Fruit fly (Drosophila melanogaster): ENCODE measurements around the gene mahe.

mahe gene

dm6 chrX:7909069-7909389 is 22.2 kb downstream of the mahe start:
- TF ChIP-seq EcR (GFP tag; optimal IDR thresholded peaks at IDR 0.05) = no peak
- no peak for TF ChIP-seq psq (optimal IDR thresholded peaks at IDR 0.05)
- no peak for TF ChIP-seq CG8478 (optimal IDR thresholded peaks at IDR 0.05)
- TF ChIP-seq pan (optimal IDR thresholded peaks at IDR 0.05) = no peak
- no peak for TF ChIP-seq Dll (optimal IDR thresholded peaks at IDR 0.05)
- no peak for TF ChIP-seq usp (GFP tag; optimal IDR thresholded peaks at IDR 0.05)

DNA sequence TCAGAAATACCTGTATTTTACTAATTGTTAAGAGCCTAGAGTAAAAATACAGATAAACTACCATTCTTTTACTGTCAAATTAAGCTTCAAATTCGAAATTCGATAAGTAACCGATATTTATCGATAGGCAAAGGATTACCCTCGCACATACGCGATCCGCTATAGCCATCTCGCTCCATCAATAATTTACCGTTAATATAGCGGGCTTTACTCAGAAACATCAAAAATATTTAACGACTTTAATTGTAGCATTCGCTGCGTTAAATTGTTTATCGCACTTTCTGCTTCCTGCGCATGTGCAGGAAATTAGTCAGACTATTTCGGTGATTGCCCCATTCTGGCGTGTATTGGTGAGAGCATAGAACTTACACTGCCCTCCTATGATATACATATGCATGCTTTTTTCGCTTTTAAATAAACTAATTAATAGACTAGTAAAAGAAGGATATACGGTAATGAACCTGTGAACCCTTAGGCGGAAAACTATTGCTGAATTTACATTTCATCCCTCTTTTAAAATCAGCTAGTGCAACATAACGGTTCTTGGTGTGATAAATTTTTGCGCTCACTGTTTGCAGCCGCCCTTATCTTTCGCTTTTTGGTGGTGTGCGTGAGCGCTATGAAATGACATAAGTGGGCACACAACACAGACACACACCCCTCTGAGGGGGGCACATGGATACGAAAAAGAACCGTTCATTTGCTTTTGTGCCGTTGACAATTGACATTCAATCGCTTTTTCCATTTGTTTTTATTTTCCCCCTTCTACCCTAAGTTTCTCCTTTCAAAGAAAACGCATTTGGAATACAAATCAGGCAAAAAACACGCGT is 22.7 kb downstream of the mahe start, which contains the start of the genes dpr14 and spidey:
Gene dpr14, minus strand, starts transcription at position 48 of the 830 bp plus-strand sequence.
Gene spidey, plus strand, starts transcription at position 693 of the 830 bp plus-strand sequence.
- TF ChIP-seq Dll (optimal IDR thresholded peaks at IDR 0.05) (no peak), CG8478 (optimal IDR thresholded peaks at IDR 0.05) (no peak), usp (GFP tag; optimal IDR thresholded peaks at IDR 0.05) (no peak), EcR (GFP tag; optimal IDR thresholded peaks at IDR 0.05) (no peak), psq (optimal IDR thresholded peaks at IDR 0.05) (no peak), pan (optimal IDR thresholded peaks at IDR 0.05) (no peak)

DNA sequence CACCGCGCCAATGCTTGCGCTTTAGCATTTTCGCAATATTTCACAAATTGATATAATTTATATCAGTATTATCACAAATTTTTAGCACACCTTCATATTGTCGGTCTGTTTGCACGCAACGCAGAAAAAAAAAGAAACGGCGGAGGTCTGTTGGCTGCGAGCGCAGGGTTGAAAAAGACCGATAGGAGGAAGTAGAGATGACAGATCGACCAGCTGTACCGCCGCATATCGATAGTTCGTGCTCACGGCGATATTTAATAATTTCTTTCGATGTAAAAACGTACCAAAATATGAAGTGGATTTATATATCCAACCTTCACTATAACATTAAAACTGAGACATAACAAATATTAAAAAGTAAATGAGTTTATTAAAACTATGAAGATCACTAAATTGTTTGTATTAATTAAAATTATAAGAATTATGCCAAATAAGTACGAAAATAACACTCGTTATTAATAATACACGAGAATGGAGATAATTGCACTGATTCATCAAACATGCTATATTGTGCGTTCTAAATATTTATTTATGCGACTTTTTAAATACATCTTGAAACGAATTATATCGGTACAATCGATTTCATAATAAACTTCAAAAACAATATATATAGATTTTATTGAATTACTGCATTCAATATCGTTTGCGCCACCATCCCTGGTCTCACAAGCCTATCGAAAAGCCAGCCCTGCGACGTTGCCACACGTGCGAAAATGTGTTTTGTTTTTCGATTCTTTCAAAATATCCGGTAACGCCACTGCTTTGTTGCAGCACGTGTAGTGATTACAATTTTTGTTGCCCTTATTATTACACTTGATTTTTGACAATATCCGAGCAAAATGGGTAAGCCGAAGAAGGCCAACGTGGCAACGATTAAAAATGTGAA is 29.8 kb downstream of the mahe start, which contains the start of the genes RpS6 and bys:
Gene RpS6, minus strand, starts transcription at position 179 of the 886 bp plus-strand sequence.
Gene bys, plus strand, starts transcription at position 728 of the 886 bp plus-strand sequence.
- TF ChIP-seq EcR (GFP tag; optimal IDR thresholded peaks at IDR 0.05) = no peak
- no peak for TF ChIP-seq Dll (optimal IDR thresholded peaks at IDR 0.05)
- no peak for TF ChIP-seq usp (GFP tag; optimal IDR thresholded peaks at IDR 0.05)
- TF ChIP-seq CG8478 (optimal IDR thresholded peaks at IDR 0.05) = no peak
- no peak for TF ChIP-seq pan (optimal IDR thresholded peaks at IDR 0.05)
- no peak for TF ChIP-seq psq (optimal IDR thresholded peaks at IDR 0.05)

dm6 chrX:7900659-7901058 is 30.5 kb downstream of the mahe start:
- TF ChIP-seq pan (optimal IDR thresholded peaks at IDR 0.05) (no peak), CG8478 (optimal IDR thresholded peaks at IDR 0.05) (no peak), psq (optimal IDR thresholded peaks at IDR 0.05) (no peak), Dll (optimal IDR thresholded peaks at IDR 0.05) (no peak), usp (GFP tag; optimal IDR thresholded peaks at IDR 0.05) (no peak), EcR (GFP tag; optimal IDR thresholded peaks at IDR 0.05) (no peak)

DNA sequence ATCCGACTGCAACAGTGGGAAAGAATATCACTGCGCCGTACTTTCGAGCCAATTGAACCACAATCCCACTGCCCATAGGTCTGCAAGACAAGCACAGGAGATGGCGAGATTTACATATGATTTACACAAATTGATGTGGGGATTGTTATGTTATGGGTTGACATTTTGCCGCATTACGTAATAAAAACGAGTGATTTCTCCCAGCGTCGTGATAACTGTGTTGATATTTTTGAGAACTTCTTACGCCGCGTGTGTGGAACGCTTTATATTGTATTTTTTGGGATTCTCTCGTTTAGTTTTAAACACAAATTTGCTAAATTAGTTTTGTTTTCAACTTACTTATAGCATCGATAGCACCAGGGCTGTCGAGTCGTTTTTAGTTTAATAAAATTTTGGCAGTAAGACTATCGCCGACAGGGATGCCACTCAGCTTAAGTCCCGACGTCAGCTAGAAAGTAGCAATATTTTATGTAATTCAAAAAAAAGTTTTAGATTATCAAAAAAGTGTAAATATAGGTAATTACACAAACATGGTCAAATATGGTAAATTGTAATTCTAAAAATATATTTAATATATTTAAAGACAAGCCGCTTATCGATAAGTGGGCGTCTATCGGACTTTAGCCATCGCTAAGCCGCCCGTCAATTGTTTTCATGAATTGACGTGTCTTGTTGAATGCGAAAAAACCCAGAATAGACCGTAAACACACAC is 37.6 kb downstream of the mahe start, which contains the start of the genes CG45089, ND-MNLL and p115:
Gene CG45089, minus strand, starts transcription at position 388 of the 712 bp plus-strand sequence.
Gene ND-MNLL, minus strand, starts transcription at position 388 of the 712 bp plus-strand sequence.
Gene p115, plus strand, starts transcription at position 621 of the 712 bp plus-strand sequence.
- no peak for TF ChIP-seq EcR (GFP tag; optimal IDR thresholded peaks at IDR 0.05)
- TF ChIP-seq Dll (optimal IDR thresholded peaks at IDR 0.05) = no peak
- no peak for TF ChIP-seq psq (optimal IDR thresholded peaks at IDR 0.05)
- no peak for TF ChIP-seq pan (optimal IDR thresholded peaks at IDR 0.05)
- TF ChIP-seq usp (GFP tag; optimal IDR thresholded peaks at IDR 0.05) = no peak
- no peak for TF ChIP-seq CG8478 (optimal IDR thresholded peaks at IDR 0.05)

- TF ChIP-seq CG8478 (optimal IDR thresholded peaks at IDR 0.05) (no peak), usp (GFP tag; optimal IDR thresholded peaks at IDR 0.05) (no peak), Dll (optimal IDR thresholded peaks at IDR 0.05) (no peak), pan (optimal IDR thresholded peaks at IDR 0.05) (no peak), EcR (GFP tag; optimal IDR thresholded peaks at IDR 0.05) (no peak), psq (optimal IDR thresholded peaks at IDR 0.05) (no peak)
Observed at dm6 chrX:7892539-7892899, 38.7 kb downstream of the mahe start.

dm6 chrX:7891596-7892538 is 39.3 kb downstream of the mahe start, which contains the start of gene Nek2:
Nek2 (minus strand) TSS chrX:7891646.
- no peak for TF ChIP-seq pan (optimal IDR thresholded peaks at IDR 0.05)
- TF ChIP-seq Dll (optimal IDR thresholded peaks at IDR 0.05) = no peak
- TF ChIP-seq psq (optimal IDR thresholded peaks at IDR 0.05) = no peak
- no peak for TF ChIP-seq CG8478 (optimal IDR thresholded peaks at IDR 0.05)
- no peak for TF ChIP-seq usp (GFP tag; optimal IDR thresholded peaks at IDR 0.05)
- TF ChIP-seq EcR (GFP tag; optimal IDR thresholded peaks at IDR 0.05) = no peak

DNA sequence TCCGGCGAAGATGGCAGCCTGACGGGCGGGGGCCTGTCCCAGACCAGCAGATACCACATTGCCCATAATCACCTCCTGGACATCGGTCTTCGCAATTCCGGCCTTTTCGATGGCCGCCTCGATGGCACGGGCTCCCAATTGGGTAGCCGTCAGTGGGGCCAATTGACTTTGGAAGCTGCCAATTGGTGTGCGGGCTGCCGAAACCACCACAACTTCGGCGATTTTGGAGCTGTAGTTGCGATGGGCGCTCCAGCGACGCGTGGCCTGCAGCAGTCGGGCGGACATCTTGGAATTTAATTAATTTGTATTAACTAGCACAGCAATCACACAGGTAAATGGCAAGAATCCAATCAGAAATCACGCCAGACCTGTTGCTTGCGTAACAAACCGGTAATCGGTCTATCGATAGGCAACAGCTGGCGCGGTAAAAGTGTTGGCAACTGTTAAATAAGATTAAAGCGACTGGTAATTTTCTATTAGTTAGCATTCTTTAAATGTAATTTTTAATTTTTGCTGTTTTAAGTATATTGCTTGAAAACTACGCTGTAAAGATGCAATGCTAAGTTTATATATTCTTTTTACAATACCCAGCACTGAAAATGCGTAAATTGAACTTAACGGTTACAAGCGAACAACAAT is 42.7 kb downstream of the mahe start, which contains the start of gene Acat1:
Gene Acat1, minus strand, starts transcription at position 400 of the 639 bp plus-strand sequence.
- TF ChIP-seq CG8478 (optimal IDR thresholded peaks at IDR 0.05) (no peak), usp (GFP tag; optimal IDR thresholded peaks at IDR 0.05) (no peak)

dm6 chrX:7884360-7884759 is 46.8 kb downstream of the mahe start, which contains the start of gene Ir7g:
Ir7g (plus strand) TSS chrX:7884660.
- no peak for TF ChIP-seq pan (optimal IDR thresholded peaks at IDR 0.05)
- TF ChIP-seq psq (optimal IDR thresholded peaks at IDR 0.05) = no peak
- TF ChIP-seq CG8478 (optimal IDR thresholded peaks at IDR 0.05) = no peak
- TF ChIP-seq usp (GFP tag; optimal IDR thresholded peaks at IDR 0.05) = no peak
- TF ChIP-seq Dll (optimal IDR thresholded peaks at IDR 0.05) = no peak
- TF ChIP-seq EcR (GFP tag; optimal IDR thresholded peaks at IDR 0.05) = no peak

DNA sequence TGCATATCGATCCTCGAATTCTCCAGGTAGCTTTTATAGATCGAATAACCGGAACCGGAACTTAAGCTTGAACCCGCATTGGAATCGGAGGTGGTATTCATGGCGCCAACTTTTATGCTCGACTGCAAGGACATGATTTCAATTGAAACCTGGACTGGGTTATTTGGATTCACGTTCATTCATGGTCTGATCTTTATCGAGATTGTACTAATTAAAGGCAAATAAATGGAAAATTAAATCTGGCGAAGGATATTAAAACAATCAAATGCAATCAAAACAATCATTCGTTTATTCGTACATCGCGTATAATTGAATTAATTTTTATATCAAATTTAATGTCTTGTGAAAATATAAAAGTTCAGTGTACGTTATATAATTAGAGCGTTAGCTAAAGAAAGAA is 47.3 kb downstream of the mahe start, which contains the start of gene Ir7f:
Gene Ir7f, minus strand, starts transcription at position 101 of the 400 bp plus-strand sequence.
- TF ChIP-seq Dll (optimal IDR thresholded peaks at IDR 0.05) = no peak
- TF ChIP-seq CG8478 (optimal IDR thresholded peaks at IDR 0.05) = no peak
- no peak for TF ChIP-seq psq (optimal IDR thresholded peaks at IDR 0.05)
- no peak for TF ChIP-seq EcR (GFP tag; optimal IDR thresholded peaks at IDR 0.05)
- no peak for TF ChIP-seq usp (GFP tag; optimal IDR thresholded peaks at IDR 0.05)
- no peak for TF ChIP-seq pan (optimal IDR thresholded peaks at IDR 0.05)

All from whole organism.